Worm (Caenorhabditis elegans): Measurements from ENCODE around the gene srg-16.

The srg-16 gene

ce11 chrII:12444679-12445376, 22.1 kb upstream of the srg-16 start, which contains the start of the genes W05H5.1 and pitr-6:
W05H5.1 (minus strand) TSS chrII:12444779.
pitr-6 (plus strand) TSS chrII:12445326.
- no peak for TF ChIP-seq zim-3 (tag; optimal IDR thresholded peaks at IDR 0.05)
- no peak for TF ChIP-seq ceh-79 (tag; optimal IDR thresholded peaks at IDR 0.05)
- TF ChIP-seq ztf-28 (GFP tag; IDR thresholded peaks at IDR 0.05) = 0 out of 2 replicates have a peak, but pooled peaks have one; percentile 15

- TF ChIP-seq efl-1 (GFP tag; optimal IDR thresholded peaks at IDR 0.05) = no peak
- no peak for TF ChIP-seq madf-6 (GFP tag; IDR thresholded peaks at IDR 0.05)
- TF ChIP-seq sdz-38 (tag; optimal IDR thresholded peaks at IDR 0.05) = no peak
- no peak for TF ChIP-seq B0035.1 (tag; optimal IDR thresholded peaks at IDR 0.05)
- TF ChIP-seq lag-1 (GFP tag; IDR thresholded peaks at IDR 0.05) = no peak
Measured at ce11 chrII:12448241-12448640, 18.7 kb upstream of the srg-16 start, which contains the start of gene srh-27. srh-27 (plus strand) TSS chrII:12448541.

- TF ChIP-seq him-1 (tag; optimal IDR thresholded peaks at IDR 0.05) (no peak), Y53G8AR.9 (GFP tag; conservative IDR thresholded peaks at IDR 0.05) (no peak), mcd-1 (GFP tag; IDR thresholded peaks at IDR 0.05) (no peak), sea-2 (GFP tag; IDR thresholded peaks at IDR 0.05) (no peak)
Measured at ce11 chrII:12449849-12450248, 17.1 kb upstream of the srg-16 start, which contains the start of gene sre-34. sre-34 (plus strand) TSS chrII:12450149.

DNA sequence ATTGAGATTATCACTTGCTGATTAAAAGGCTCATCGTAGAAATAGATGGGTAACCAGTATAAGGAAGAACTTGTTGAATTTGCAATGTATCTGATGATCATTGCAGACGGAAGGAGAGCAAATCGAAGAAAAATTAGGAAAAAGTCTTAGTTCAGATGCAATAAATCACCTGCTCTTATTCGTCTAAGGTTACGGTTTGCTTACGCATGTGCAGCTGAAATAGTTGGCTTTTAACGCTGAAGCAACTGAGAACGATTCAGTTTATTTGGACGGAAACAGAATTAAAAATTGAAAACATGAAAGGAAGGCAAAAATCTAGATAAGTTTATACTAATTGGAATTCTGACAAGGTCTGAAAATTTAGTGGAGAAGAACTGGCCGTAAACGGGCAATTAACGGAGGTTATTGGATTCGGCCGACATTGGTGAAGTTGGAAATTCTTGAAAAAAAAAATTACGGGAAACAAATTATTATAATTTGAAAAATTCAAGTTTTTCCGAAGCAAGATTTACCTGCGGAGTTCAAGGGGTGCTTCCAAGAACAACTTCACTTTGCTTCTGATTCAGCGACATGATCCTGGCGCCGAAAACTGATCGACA, 14.1 kb upstream of the srg-16 start, which contains the start of the genes sre-35 and sre-33:
TSS of gene sre-35 (minus strand) at position 101 of the 599 bp plus-strand sequence.
TSS of gene sre-33 (plus strand) at position 549 of the 599 bp plus-strand sequence.
- TF ChIP-seq lin-54 (GFP tag; optimal IDR thresholded peaks at IDR 0.05) (no peak), egl-44 (GFP tag; IDR thresholded peaks at IDR 0.05) (no peak), attf-6 (GFP tag; IDR thresholded peaks at IDR 0.05) (no peak), akir-1 (GFP tag; optimal IDR thresholded peaks at IDR 0.05) (no peak), lin-35 (GFP tag; optimal IDR thresholded peaks at IDR 0.05) (no peak), tbp1 (GFP tag; optimal IDR thresholded peaks at IDR 0.05) (no peak), ceh-58 (GFP tag; IDR thresholded peaks at IDR 0.05) (no peak), die-1 (tag; optimal IDR thresholded peaks at IDR 0.05) (no peak), tlf-1 (GFP tag; optimal IDR thresholded peaks at IDR 0.05) (no peak), D2030.7 (GFP tag; IDR thresholded peaks at IDR 0.05) (no peak), attf-3 (GFP tag; conservative IDR thresholded peaks at IDR 0.05) (no peak), ztf-18 (tag; optimal IDR thresholded peaks at IDR 0.05) (no peak), hmg-1.2 (GFP tag; IDR thresholded peaks at IDR 0.05) (no peak), mcd-1 (GFP tag; IDR thresholded peaks at IDR 0.05) (no peak), nhr-120 (GFP tag; IDR thresholded peaks at IDR 0.05) (no peak), chd-7 (tag; optimal IDR thresholded peaks at IDR 0.05) (no peak), K11D2.4 (GFP tag; IDR thresholded peaks at IDR 0.05) (no peak), ceh-91 (GFP tag; IDR thresholded peaks at IDR 0.05) (no peak)

DNA sequence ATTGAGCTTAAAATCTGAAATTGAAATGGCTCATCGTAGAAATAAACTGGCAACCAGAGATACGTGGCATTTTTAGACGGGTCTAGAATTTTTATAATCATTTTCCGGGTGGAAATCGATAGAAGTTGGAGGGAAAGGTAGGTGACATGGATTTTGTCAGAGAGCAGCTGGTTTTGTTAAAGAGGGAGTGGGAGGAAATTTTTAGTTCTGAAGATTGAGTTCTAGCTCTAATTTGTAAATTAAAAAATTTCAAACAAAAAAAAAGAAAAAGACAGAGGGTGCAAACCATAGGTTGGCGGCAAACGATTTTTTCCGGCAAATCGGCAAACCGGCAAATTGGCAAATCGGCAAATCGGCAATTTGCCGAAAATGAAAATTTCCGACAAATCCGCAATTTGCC, 10.3 kb upstream of the srg-16 start, which contains the start of gene sre-32:
TSS of gene sre-32 (minus strand) at position 101 of the 400 bp plus-strand sequence.
- TF ChIP-seq hsf-1 (GFP tag; IDR thresholded peaks at IDR 0.05) (no peak), ztf-28 (GFP tag; IDR thresholded peaks at IDR 0.05) (no peak), lag-1 (GFP tag; IDR thresholded peaks at IDR 0.05) (no peak), Y79H2A.3 (GFP tag; conservative IDR thresholded peaks at IDR 0.05) (no peak), egrh-3 (GFP tag; IDR thresholded peaks at IDR 0.05) (no peak), dox-1 (GFP tag; IDR thresholded peaks at IDR 0.05) (no peak), chd-7 (tag; optimal IDR thresholded peaks at IDR 0.05) (no peak), rcor-1 (GFP tag; IDR thresholded peaks at IDR 0.05) (no peak), T07F8.4 (tag; optimal IDR thresholded peaks at IDR 0.05) (no peak), B0035.1 (tag; optimal IDR thresholded peaks at IDR 0.05) (no peak), ama-1 (optimal IDR thresholded peaks at IDR 0.05) (no peak), ama-1 (GFP tag; optimal IDR thresholded peaks at IDR 0.05) (no peak), unc-130 (GFP tag; optimal IDR thresholded peaks at IDR 0.05) (no peak), nhr-179 (tag; optimal IDR thresholded peaks at IDR 0.05) (no peak), F57A8.1 (GFP tag; optimal IDR thresholded peaks at IDR 0.05) (no peak), somi-1 (GFP tag; optimal IDR thresholded peaks at IDR 0.05) (no peak), pha-4 (tag; optimal IDR thresholded peaks at IDR 0.05) (no peak)

All from whole organism, young adult.